Worm (Caenorhabditis elegans) whole organism, L3 larva: ENCODE data around the gene srlf-13.

Experiments used
- ZK546.5 ChIP-seq: sonication (generic microtip); optimal IDR thresholded peaks from 2 replicates; lab custom pipeline; 2017; ENCODE audit warnings: missing biosample characterization, missing genetic modification characterization
- ama-1 ChIP-seq: fragments of 150-350 bp; optimal IDR thresholded peaks from 2 replicates; lab custom pipeline; 2018
- jun-1 ChIP-seq: fragments of 150-350 bp; optimal IDR thresholded peaks from 2 replicates; lab custom pipeline; 2014; ENCODE audit warnings: missing biosample characterization, missing genetic modification reagents, missing genetic modification characterization
- mdl-1 ChIP-seq: fragments of 150-350 bp; optimal IDR thresholded peaks from 2 replicates; lab custom pipeline; 2014; ENCODE audit warnings: missing biosample characterization, missing genetic modification characterization
- nhr-11 ChIP-seq: fragments of 150-350 bp; optimal IDR thresholded peaks from 2 replicates; lab custom pipeline; 2014; ENCODE audit warnings: missing biosample characterization, missing genetic modification characterization
- zag-1 ChIP-seq: fragments of 150-350 bp; optimal IDR thresholded peaks from 2 replicates; lab custom pipeline; 2014; ENCODE audit warnings: missing biosample characterization, missing genetic modification characterization

DNA sequence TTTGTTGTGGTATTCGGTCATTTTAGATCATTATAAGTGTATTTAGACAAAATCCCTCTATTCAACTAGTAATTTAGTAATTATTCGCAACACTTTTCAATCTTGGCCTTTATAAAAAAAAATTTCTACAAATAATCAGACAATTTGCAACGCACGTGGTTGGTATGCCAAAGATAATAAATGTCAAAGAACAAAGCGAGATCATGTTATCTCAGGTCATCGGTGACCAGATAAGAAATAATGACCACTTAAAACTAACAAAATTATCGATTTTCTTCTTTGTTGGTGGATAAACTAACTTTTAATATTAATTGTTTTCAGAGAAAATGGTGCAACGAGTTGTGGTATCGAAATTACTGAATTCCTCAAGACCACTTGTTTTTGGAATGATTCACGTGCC lies 15.2 kb downstream of the srlf-13 start, which contains the start of gene F13E9.13:
- TF ChIP-seq mdl-1 (tag; lab: Kevin White, UChicago) (no peak), ZK546.5 (tag; lab: Kevin White, UChicago) (no peak), zag-1 (tag; lab: Kevin White, UChicago) (no peak), ama-1 (lab: Kevin White, UChicago) (no peak), nhr-11 (tag; lab: Kevin White, UChicago) (no peak), jun-1 (no peak)
